Fruit fly (Drosophila melanogaster): ENCODE results near the gene Ip259.
A peak's percentile ranks its signal among the peaks of the same experiment; 100 is the strongest.

Ip259 gene

dm6 chr2L:10428528-10428927 lies 20.4 kb downstream of the Ip259 start, which contains the start of gene CG5188 (continued):
- peak in 1 of 2 experiments; percentile 74 for TF ChIP-seq Hr51 (GFP tag; optimal IDR thresholded peaks at IDR 0.05)
- no peak for TF ChIP-seq jigr1 (GFP tag; IDR thresholded peaks at IDR 0.05)
- TF ChIP-seq wek (GFP tag; optimal IDR thresholded peaks at IDR 0.05), result peak; percentile 98
- TF ChIP-seq Sox100B (GFP tag; optimal IDR thresholded peaks at IDR 0.05), result peak; percentile 53
- TF ChIP-seq CG2129 (GFP tag; IDR thresholded peaks at IDR 0.05; ENCODE audit: partially characterized antibody), result no peak
- no peak for TF ChIP-seq gro (GFP tag; optimal IDR thresholded peaks at IDR 0.05)
- TF ChIP-seq bcd (GFP tag; optimal IDR thresholded peaks at IDR 0.05), result no peak
- no peak for TF ChIP-seq pum (GFP tag; optimal IDR thresholded peaks at IDR 0.05)
- TF ChIP-seq ato (GFP tag; IDR thresholded peaks at IDR 0.05; ENCODE audit: partially characterized antibody), result peak; percentile 53; the same call in 1 of the 2 replicates
- peak in 1 of 2 experiments; percentile 48 for TF ChIP-seq bsh (GFP tag; optimal IDR thresholded peaks at IDR 0.05)
- TF ChIP-seq E2f1 (GFP tag; IDR thresholded peaks at IDR 0.05), result no peak
- TF ChIP-seq gcm (GFP tag; optimal IDR thresholded peaks at IDR 0.05), result peak; percentile 42
- peak; percentile 6 for TF ChIP-seq CG4282 (GFP tag; optimal IDR thresholded peaks at IDR 0.05)
- TF ChIP-seq dpn (GFP tag; optimal IDR thresholded peaks at IDR 0.05), result peak; percentile 15 to 56
- no peak for TF ChIP-seq HHEX (GFP tag; optimal IDR thresholded peaks at IDR 0.05)
- TF ChIP-seq CG1233 (GFP tag; optimal IDR thresholded peaks at IDR 0.05), result no peak
- no peak for TF ChIP-seq CG8359 (GFP tag; optimal IDR thresholded peaks at IDR 0.05; ENCODE audit: borderline replicate concordance)
- TF ChIP-seq nom (GFP tag; optimal IDR thresholded peaks at IDR 0.05), result peak; percentile 49
- no peak for TF ChIP-seq CG8089 (GFP tag; optimal IDR thresholded peaks at IDR 0.05)
- no peak for TF ChIP-seq toy (GFP tag; IDR thresholded peaks at IDR 0.05)
- TF ChIP-seq ap (GFP tag; IDR thresholded peaks at IDR 0.05), result no peak
- no peak for TF ChIP-seq Ets97D (GFP tag; optimal IDR thresholded peaks at IDR 0.05)
- TF ChIP-seq eyg (GFP tag; optimal IDR thresholded peaks at IDR 0.05), result no peak
- TF ChIP-seq NFAT (GFP tag; IDR thresholded peaks at IDR 0.05), result peak; percentile 74; the same call in 1 of the 2 replicates
- TF ChIP-seq Atf6 (GFP tag; IDR thresholded peaks at IDR 0.05), result peak; percentile 41; the same call in 1 of the 2 replicates
- TF ChIP-seq Dad (GFP tag; optimal IDR thresholded peaks at IDR 0.05), result no peak
- no peak for TF ChIP-seq CG17568 (GFP tag; optimal IDR thresholded peaks at IDR 0.05)
- no peak for TF ChIP-seq dan (GFP tag; IDR thresholded peaks at IDR 0.05)
- no peak for TF ChIP-seq CG3163 (GFP tag; optimal IDR thresholded peaks at IDR 0.05)
- peak; percentile 61 for TF ChIP-seq Rfx (GFP tag; IDR thresholded peaks at IDR 0.05)
- no peak for TF ChIP-seq ttk (GFP tag; IDR thresholded peaks at IDR 0.05)
- no peak for TF ChIP-seq exex (tag; optimal IDR thresholded peaks at IDR 0.05)
- no peak for TF ChIP-seq CG8765 (GFP tag; IDR thresholded peaks at IDR 0.05)
- TF ChIP-seq ac (GFP tag; optimal IDR thresholded peaks at IDR 0.05), result no peak
- no peak for TF ChIP-seq CG11093 (GFP tag; IDR thresholded peaks at IDR 0.05)
- TF ChIP-seq CG1024 (GFP tag; IDR thresholded peaks at IDR 0.05), result 0 out of 2 replicates have a peak, but pooled peaks have one; percentile 44
- peak; percentile 33 for TF ChIP-seq ind (GFP tag; optimal IDR thresholded peaks at IDR 0.05)
- no peak for TF ChIP-seq Hmx (GFP tag; optimal IDR thresholded peaks at IDR 0.05)
- TF ChIP-seq mld (GFP tag; IDR thresholded peaks at IDR 0.05; ENCODE audit: partially characterized antibody), result no peak
- peak in 1 of 2 experiments; percentile 5 for TF ChIP-seq crp (GFP tag; optimal IDR thresholded peaks at IDR 0.05)
- no peak for TF ChIP-seq C15 (GFP tag; IDR thresholded peaks at IDR 0.05)
- no peak for TF ChIP-seq psq (GFP tag; optimal IDR thresholded peaks at IDR 0.05)
- peak; percentile 47 for TF ChIP-seq NfI (GFP tag; optimal IDR thresholded peaks at IDR 0.05)
- peak; percentile 16 for TF ChIP-seq CG18619 (GFP tag; optimal IDR thresholded peaks at IDR 0.05)
- no peak for TF ChIP-seq Antp (GFP tag; optimal IDR thresholded peaks at IDR 0.05)
- peak in 1 of 3 experiments; percentile 37 for TF ChIP-seq lola (GFP tag; optimal IDR thresholded peaks at IDR 0.05)
- TF ChIP-seq cg (GFP tag; optimal IDR thresholded peaks at IDR 0.05), result no peak
- TF ChIP-seq CG5245 (GFP tag; optimal IDR thresholded peaks at IDR 0.05), result peak; percentile 7
- peak; percentile 43 for TF ChIP-seq CG18764 (GFP tag; optimal IDR thresholded peaks at IDR 0.05)
- no peak for TF ChIP-seq CG16815 (GFP tag; optimal IDR thresholded peaks at IDR 0.05)
